Worm (Caenorhabditis elegans): Measurements from ENCODE around the gene srd-66.

DNA sequence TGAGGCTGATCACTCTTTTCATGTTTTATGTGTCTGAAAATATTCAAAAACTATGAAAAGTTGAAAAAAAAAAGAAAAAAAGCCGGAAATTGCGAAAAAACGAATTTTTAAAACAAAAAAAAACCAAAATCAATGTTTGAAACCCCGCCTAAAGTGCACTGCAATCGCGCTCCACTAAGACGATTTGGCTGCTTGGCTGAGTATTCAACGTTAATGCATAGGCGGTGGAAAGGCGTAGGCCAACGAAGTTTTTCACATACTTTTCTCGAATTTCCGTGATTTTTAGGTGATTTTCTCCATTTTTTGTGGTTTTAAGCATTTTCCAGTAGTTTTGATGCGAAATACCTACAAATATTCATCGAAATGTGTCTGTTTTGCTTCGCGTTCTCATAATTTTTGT is 32.2 kb downstream of the srd-66 start, which contains the start of the genes polh-1 and rps-22:
- TF ChIP-seq blmp-1 (tag; optimal IDR thresholded peaks at IDR 0.05) (no peak), nhr-76 (tag; optimal IDR thresholded peaks at IDR 0.05) (no peak), ztf-11 (tag; optimal IDR thresholded peaks at IDR 0.05) (no peak), unc-62 (GFP tag; optimal IDR thresholded peaks at IDR 0.05) (peak; percentile 53)
